Worm (Caenorhabditis elegans) whole organism, late embryonic: ENCODE measurements around the gene C45B2.2.

ENCODE experiments used
- ahr-1 ChIP-seq: sonication (generic microtip); optimal IDR thresholded peaks from 2 replicates; lab custom pipeline; 2016; ENCODE audit warnings: missing genetic modification characterization, missing compliant biosample characterization
- ceh-18 ChIP-seq: sonication (generic microtip); optimal IDR thresholded peaks from 2 replicates; lab custom pipeline; 2016; ENCODE audit warnings: missing genetic modification characterization, missing compliant biosample characterization
- ceh-19 ChIP-seq: fragments of 200-800 bp; sonication (Bioruptor generic); optimal IDR thresholded peaks from 2 replicates; lab custom pipeline; 2018; ENCODE audit warnings: mild to moderate bottlenecking, missing genetic modification characterization, missing compliant biosample characterization
- dve-1 ChIP-seq: sonication (generic microtip); optimal IDR thresholded peaks from 2 replicates; lab custom pipeline; 2017; ENCODE audit warnings: antibody characterized with exemption, mild to moderate bottlenecking, missing genetic modification characterization, missing compliant biosample characterization
- ets-4 ChIP-seq: sonication (generic microtip); optimal IDR thresholded peaks from 2 replicates; lab custom pipeline; 2016; ENCODE audit warnings: missing genetic modification characterization, missing compliant biosample characterization
- lin-11 ChIP-seq: fragments of 200-800 bp; sonication (Bioruptor generic); optimal IDR thresholded peaks from 2 replicates; lab custom pipeline; 2018; ENCODE audit warnings: mild to moderate bottlenecking, missing genetic modification characterization, missing compliant biosample characterization
- nhr-11 ChIP-seq: fragments of 150-350 bp; optimal IDR thresholded peaks from 2 replicates; lab custom pipeline; 2014; ENCODE audit warnings: missing biosample characterization, missing genetic modification characterization

DNA sequence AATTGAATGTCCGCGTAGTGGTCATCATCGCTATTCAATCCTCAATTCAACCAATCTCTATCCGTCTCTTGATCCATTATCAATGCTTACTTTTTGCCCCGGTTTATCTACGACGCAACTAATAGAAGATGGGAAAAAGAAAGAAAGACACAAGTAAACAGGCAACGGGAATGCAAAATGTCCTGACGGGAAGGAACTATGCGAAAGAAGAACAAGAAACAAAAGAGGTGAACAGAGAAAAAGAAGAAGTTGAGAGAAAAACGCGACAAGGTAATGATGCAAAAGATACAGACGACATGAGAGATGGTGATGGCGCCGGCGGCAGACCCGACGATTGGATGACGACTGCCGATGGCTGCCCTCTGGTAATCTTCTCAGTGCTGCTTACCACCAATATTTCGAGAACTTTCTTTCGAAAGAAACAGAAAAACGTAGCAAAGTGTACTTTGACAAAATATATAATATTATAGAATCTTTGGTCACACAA is 42.5 kb upstream of the C45B2.2 start:
- TF ChIP-seq ahr-1 (tag; lab: Kevin White, UChicago) (no peak), nhr-11 (tag; lab: Kevin White, UChicago) (no peak), ceh-19 (GFP tag; lab: Kevin White, UChicago) (no peak), lin-11 (tag; lab: Kevin White, UChicago) (no peak), ceh-18 (tag; lab: Kevin White, UChicago) (peak; percentile 80), dve-1 (no peak), ets-4 (no peak)
